Fruit fly (Drosophila melanogaster): ENCODE measurements around the gene CG33341.

The CG33341 gene

DNA sequence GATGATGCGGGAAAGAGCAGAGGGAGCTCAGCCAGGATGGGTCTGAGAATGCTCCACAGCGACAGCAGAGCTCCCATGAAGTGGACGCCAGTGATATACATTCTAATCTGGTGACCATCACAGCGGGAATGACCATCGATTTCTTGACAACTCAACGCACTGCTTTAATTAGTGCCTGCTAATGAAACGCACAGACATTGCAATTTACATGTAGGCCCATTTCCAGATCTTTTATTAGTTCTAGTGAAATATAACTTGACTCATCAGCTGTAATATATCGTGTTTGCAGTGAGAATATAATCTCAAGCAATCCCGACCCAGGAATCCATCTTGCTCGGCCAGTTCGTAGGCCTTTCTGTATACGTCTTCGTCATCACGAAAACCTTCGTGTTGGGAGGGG, 1.0 kb upstream of the CG33341 start, which contains the start of gene CG42811:
CG42811 (minus strand) TSS at position 101 of the 400 bp plus-strand sequence.
- TF ChIP-seq CG8478 (optimal IDR thresholded peaks at IDR 0.05) (no peak), CTCF (optimal IDR thresholded peaks at IDR 0.05) (no peak)

DNA sequence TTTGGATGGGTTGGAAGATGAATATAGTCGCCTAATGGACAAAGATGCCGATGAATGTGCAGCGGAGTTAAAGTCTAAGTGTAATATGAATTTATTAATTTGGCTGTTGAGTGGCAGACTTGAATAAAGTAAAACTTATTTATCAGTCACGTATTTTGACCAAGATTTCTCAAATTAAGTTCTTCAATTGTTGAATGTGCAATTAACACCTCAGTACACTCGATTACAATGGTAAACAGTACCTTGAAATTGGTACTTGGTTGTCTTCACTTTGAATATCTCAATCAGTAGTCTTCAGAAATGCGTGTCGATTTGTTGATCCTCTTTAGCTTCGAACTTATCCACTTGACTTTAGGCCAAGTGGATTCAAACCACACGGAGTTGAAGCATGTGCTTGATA, 1.1 kb downstream of the CG33341 start, which contains the start of gene CG13614:
CG13614 (plus strand) TSS at position 301 of the 400 bp plus-strand sequence.
- TF ChIP-seq CTCF (optimal IDR thresholded peaks at IDR 0.05), result no peak
- no peak for TF ChIP-seq CG8478 (optimal IDR thresholded peaks at IDR 0.05)

DNA sequence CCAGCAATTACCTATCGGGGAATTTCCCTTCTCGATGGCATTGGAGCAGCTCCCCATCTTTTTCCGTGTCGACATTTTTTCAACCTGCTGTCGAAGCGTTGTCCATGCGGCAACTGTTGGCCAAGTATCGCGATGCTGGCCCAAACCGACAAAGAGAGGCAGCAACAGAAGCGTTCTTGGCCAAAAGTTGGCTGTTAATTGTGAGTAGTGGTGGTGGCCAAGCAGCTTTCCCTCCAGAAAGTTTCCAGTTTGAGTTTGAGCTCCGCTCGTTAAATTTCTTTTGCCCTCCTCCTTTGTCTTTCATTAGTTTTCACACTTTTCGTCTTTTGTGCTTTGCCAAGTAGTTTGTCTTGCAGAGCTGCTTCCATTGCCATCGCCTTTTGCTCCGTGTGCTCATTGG, 4.5 kb downstream of the CG33341 start, which contains the start of gene CG17782:
CG17782 (minus strand) TSS at position 101 of the 400 bp plus-strand sequence.
- TF ChIP-seq CG8478 (optimal IDR thresholded peaks at IDR 0.05) (no peak), CTCF (optimal IDR thresholded peaks at IDR 0.05) (no peak)

DNA sequence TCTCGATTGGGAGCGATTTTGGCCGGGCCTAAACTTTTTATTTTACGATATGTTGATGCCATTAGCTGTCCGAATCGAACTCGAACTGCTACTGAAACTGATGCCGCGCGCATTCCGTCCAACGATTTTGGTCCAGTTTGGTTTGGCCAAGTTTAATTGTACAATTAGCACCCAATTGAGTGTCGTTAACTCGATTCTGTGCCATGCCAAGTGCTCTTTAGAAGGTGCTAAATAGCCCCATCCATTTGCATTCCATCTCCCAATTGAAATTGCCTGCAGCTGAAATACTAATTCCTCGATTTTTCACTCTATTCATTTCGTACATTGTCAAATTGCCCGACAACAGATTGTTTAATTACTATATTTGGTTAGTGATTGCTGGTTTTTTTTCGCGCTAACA, 7.4 kb downstream of the CG33341 start, which contains the start of gene CG17781:
CG17781 (minus strand) TSS at position 101 of the 400 bp plus-strand sequence.
- no peak for TF ChIP-seq CG8478 (optimal IDR thresholded peaks at IDR 0.05)
- no peak for TF ChIP-seq CTCF (optimal IDR thresholded peaks at IDR 0.05)

DNA sequence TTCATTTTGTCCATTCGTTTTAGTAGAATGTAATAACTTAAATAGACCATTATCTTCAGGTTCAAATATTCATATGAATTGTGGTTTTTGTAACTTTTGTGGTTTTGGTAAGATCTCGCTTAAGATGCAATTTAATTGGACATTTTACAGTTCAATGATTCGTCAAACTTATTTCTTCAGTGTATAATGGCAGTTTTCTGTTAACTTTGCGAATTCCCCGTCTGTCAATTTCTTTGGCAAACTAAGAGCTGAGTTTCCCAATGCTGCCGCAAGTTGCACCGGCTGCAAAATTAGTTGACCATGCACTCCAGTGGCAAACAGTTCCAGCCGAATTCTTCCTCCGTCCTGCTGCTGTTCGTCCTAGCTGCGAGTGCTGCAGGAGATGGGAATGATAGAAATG, 8.4 kb downstream of the CG33341 start, which contains the start of gene CG33342:
CG33342 (plus strand) TSS at position 301 of the 400 bp plus-strand sequence.
- TF ChIP-seq CG8478 (optimal IDR thresholded peaks at IDR 0.05) (no peak), CTCF (optimal IDR thresholded peaks at IDR 0.05) (no peak)

DNA sequence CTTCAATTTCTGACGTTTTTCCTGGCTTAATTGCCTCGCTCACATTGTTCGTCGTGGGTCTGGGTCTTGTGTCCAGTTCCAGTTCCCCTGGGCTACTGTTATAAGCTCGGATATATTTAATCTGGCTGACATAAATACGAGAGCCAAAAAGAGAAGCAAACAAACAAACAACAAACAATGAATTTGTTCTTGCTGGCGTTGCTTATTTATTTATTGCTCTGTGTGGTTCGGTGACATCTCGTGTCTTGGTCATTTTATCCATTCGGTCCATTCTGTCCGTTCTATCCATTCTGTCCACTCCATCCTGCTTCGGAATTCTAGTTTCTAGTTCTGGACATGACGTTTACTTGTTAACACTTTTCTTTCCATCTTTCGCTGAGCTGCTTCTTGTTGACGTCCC, 16.8 kb downstream of the CG33341 start, which contains the start of gene CG17780:
CG17780 (minus strand) TSS at position 101 of the 400 bp plus-strand sequence.
- TF ChIP-seq CTCF (optimal IDR thresholded peaks at IDR 0.05), result no peak
- no peak for TF ChIP-seq CG8478 (optimal IDR thresholded peaks at IDR 0.05)

DNA sequence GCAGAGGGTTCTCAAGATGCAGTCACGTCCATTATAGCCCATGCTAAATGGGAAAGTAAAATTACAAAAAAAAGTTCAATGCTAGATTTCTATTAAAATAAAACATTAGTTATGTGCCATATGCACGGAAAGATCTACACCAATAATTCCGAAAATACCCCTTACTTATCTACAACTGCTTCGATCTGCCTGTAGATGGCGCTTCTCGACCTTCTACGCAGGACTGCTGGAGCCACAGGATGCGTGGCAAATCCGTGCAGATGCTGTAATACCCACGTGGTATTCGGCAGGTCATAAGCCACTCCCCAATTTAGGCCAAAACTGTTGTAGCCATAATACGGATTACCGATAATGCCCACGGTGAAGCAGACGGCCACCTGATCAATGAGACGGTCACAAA, 18.3 kb downstream of the CG33341 start:
- no peak for TF ChIP-seq CG8478 (optimal IDR thresholded peaks at IDR 0.05)
- peak; percentile 68 to 71 for TF ChIP-seq CTCF (optimal IDR thresholded peaks at IDR 0.05)

DNA sequence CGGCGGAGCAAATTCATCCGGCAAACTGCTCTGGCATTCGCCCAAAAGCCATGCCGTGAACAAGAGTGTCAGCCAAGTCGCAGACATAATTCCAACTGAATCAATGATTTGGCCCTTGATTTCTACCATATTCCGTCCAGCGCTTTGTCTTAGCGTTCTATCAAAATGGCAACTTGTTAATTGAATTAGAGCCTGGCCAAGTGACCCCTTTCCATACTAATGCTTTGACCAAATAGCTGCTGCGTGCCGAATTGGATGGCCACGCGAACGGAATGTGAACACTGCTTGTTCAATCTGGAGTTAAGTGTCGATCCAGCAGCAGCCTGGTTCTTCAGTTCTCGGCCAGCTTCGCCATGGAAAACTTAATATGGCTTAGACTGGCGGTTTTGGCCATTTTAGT, 22.1 kb downstream of the CG33341 start, which contains the start of the genes CG5768 and CG13615:
CG5768 (minus strand) TSS at position 101 of the 400 bp plus-strand sequence.
CG13615 (plus strand) TSS at position 280 of the 400 bp plus-strand sequence.
- TF ChIP-seq CTCF (optimal IDR thresholded peaks at IDR 0.05) (no peak), CG8478 (optimal IDR thresholded peaks at IDR 0.05) (no peak)

DNA sequence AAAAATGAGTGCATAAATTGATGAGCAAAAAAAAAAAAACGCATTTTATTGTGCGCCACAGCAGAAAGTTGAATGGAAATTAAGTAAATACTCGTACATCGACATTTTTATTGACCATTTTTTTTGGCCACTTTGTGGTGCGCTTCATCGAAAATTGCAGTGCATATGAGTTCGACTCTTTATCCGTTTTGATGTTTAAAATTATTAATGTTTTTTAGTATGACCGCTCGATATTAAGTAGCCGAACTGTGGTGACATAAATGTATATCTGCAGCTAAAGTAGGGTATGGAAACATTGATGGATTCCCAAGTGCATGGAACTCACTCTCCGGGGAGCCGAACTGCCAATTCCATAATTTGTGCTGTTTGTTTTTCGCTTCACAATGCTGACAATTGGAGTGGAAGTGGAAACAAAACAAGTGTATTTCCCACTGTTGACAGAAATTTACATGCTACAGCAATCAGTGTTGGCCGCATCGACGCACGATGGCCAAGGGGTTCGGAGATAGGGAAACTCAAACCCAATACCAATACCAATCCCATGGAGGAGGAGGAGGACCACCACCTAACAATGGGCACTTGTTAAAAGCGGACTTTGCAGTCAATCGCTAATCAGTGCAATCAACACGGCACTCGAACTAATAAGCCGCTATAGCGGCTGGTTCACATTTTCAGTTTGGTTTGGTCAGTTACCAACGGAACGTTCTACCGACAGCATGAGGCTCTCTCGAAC, 24.2 kb downstream of the CG33341 start, which contains the start of gene CG13616:
CG13616 (plus strand) TSS at position 683 of the 733 bp plus-strand sequence.
- TF ChIP-seq CG8478 (optimal IDR thresholded peaks at IDR 0.05) (no peak), CTCF (optimal IDR thresholded peaks at IDR 0.05) (no peak)

Measured in S2 (cell line).